Worm (Caenorhabditis elegans) whole organism, young adult: ENCODE measurements around the gene ngn-1.

Experiments
- B0019.2 ChIP-seq: fragments of 200-800 bp; sonication (Bioruptor generic); conservative IDR thresholded peaks from 2 replicates; pipeline ENCODE4 v1.3.6; 2022; ENCODE audit warnings: missing genetic modification reagents, missing genetic modification characterization, missing compliant biosample characterization
- B0261.1 ChIP-seq: sonication (generic microtip); optimal IDR thresholded peaks from 2 replicates; lab custom pipeline; 2016; ENCODE audit warnings: mild to moderate bottlenecking, missing genetic modification characterization, moderate library complexity, missing compliant biosample characterization
- F52B5.7 ChIP-seq: sonication (generic microtip); optimal IDR thresholded peaks from 2 replicates; lab custom pipeline; 2016; ENCODE audit warnings: mild to moderate bottlenecking, missing genetic modification characterization, missing compliant biosample characterization
- F57C9.4 ChIP-seq: sonication (generic microtip); optimal IDR thresholded peaks from 2 replicates; lab custom pipeline; 2017; ENCODE audit warnings: mild to moderate bottlenecking, missing genetic modification characterization, missing compliant biosample characterization
- aptf-3 ChIP-seq: fragments of 200-800 bp; sonication (Bioruptor generic); IDR thresholded peaks from 2 replicates; pipeline ENCODE4 v1.3.6; 2022; ENCODE audit warnings: missing genetic modification characterization, missing compliant biosample characterization
- atf-7 ChIP-seq: sonication (generic microtip); optimal IDR thresholded peaks from 2 replicates; lab custom pipeline; 2017; ENCODE audit warnings: mild to moderate bottlenecking, missing genetic modification characterization, missing compliant biosample characterization
- athp-1 ChIP-seq: sonication (generic microtip); optimal IDR thresholded peaks from 2 replicates; lab custom pipeline; 2017; ENCODE audit warnings: mild to moderate bottlenecking, missing genetic modification characterization, missing compliant biosample characterization
- attf-3 ChIP-seq: fragments of 200-800 bp; sonication (Bioruptor generic); conservative IDR thresholded peaks from 2 replicates; pipeline ENCODE4 v1.3.6; 2022; ENCODE audit warnings: missing genetic modification reagents, missing genetic modification characterization, missing compliant biosample characterization
- attf-6 ChIP-seq: fragments of 200-800 bp; sonication (Bioruptor generic); IDR thresholded peaks from 2 replicates; pipeline ENCODE4 v1.3.6; 2022; ENCODE audit warnings: missing genetic modification reagents, missing genetic modification characterization, missing compliant biosample characterization
- ccch-3 ChIP-seq: fragments of 200-800 bp; sonication (Bioruptor generic); optimal IDR thresholded peaks from 2 replicates; lab custom pipeline; 2018; ENCODE audit warnings: mild to moderate bottlenecking, missing genetic modification characterization, missing compliant biosample characterization
- cebp-1 ChIP-seq, 2 experiments: fragments of 200-800 bp in 1 of 2; sonication (Bioruptor generic) in 1 of 2; sonication (generic microtip) in 1 of 2; IDR thresholded peaks in 1 of 2; optimal IDR thresholded peaks in 1 of 2; 2 replicates each; pipeline versions ENCODE4 v1.3.6 to Lab custom; 2017 to 2022; ENCODE audit warnings: missing compliant biosample characterization in 2 of 2, missing genetic modification characterization in 2 of 2, mild to moderate bottlenecking in 1 of 2, missing genetic modification reagents in 1 of 2, moderate library complexity in 1 of 2
- cebp-2 ChIP-seq: fragments of 200-800 bp; sonication (Bioruptor generic); IDR thresholded peaks from 2 replicates; pipeline ENCODE4 v1.3.6; 2022; ENCODE audit warnings: missing genetic modification characterization, missing compliant biosample characterization
- ceh-27 ChIP-seq: fragments of 200-800 bp; sonication (Bioruptor generic); optimal IDR thresholded peaks from 2 replicates; lab custom pipeline; 2018; ENCODE audit warnings: mild to moderate bottlenecking, missing genetic modification characterization, moderate library complexity, missing compliant biosample characterization
- ceh-40 ChIP-seq: fragments of 200-800 bp; sonication (Bioruptor generic); IDR thresholded peaks from 2 replicates; pipeline ENCODE4 v1.3.6; 2022; ENCODE audit warnings: missing genetic modification characterization, missing compliant biosample characterization
- ceh-91 ChIP-seq: fragments of 200-800 bp; sonication (Bioruptor generic); IDR thresholded peaks from 2 replicates; pipeline ENCODE4 v1.3.6; 2022; ENCODE audit warnings: missing genetic modification reagents, missing genetic modification characterization, missing compliant biosample characterization
- chd-7 ChIP-seq: sonication (generic microtip); optimal IDR thresholded peaks from 2 replicates; lab custom pipeline; 2016; ENCODE audit warnings: mild to moderate bottlenecking, missing genetic modification characterization, moderate library complexity, missing compliant biosample characterization
- dpl-1 ChIP-seq: fragments of 150-350 bp; optimal IDR thresholded peaks from 2 replicates; lab custom pipeline; 2014; ENCODE audit warnings: missing biosample characterization, missing genetic modification reagents, missing genetic modification characterization
- egrh-3 ChIP-seq: fragments of 200-800 bp; sonication (Bioruptor generic); IDR thresholded peaks from 2 replicates; pipeline ENCODE4 v1.3.6; 2022; ENCODE audit warnings: missing genetic modification reagents, missing genetic modification characterization, missing compliant biosample characterization
- fkh-3 ChIP-seq: sonication (generic microtip); optimal IDR thresholded peaks from 2 replicates; lab custom pipeline; 2016; ENCODE audit warnings: mild to moderate bottlenecking, missing genetic modification characterization, missing compliant biosample characterization
- hmg-1.2 ChIP-seq: fragments of 200-800 bp; sonication (Bioruptor generic); IDR thresholded peaks from 2 replicates; pipeline ENCODE4 v1.3.6; 2022; ENCODE audit warnings: missing genetic modification reagents, missing genetic modification characterization, missing compliant biosample characterization
- hrde-1 ChIP-seq: sonication (generic microtip); optimal IDR thresholded peaks from 2 replicates; lab custom pipeline; 2016; ENCODE audit warnings: missing genetic modification characterization, mild to moderate bottlenecking, missing compliant biosample characterization, moderate library complexity, missing genotype, missing genetic modification reagents, borderline replicate concordance
- lag-1 ChIP-seq: fragments of 200-800 bp; sonication (Bioruptor generic); IDR thresholded peaks from 2 replicates; pipeline ENCODE4 v1.3.6; 2022; ENCODE audit warnings: missing genetic modification reagents, missing genetic modification characterization, missing compliant biosample characterization
- lin-40 ChIP-seq: sonication (generic microtip); optimal IDR thresholded peaks from 2 replicates; lab custom pipeline; 2016; ENCODE audit warnings: missing genetic modification characterization, mild to moderate bottlenecking, missing compliant biosample characterization, missing genotype, missing genetic modification reagents
- lin-54 ChIP-seq: fragments of 200-800 bp; sonication (Bioruptor generic); optimal IDR thresholded peaks from 2 replicates; lab custom pipeline; 2018; ENCODE audit warnings: mild to moderate bottlenecking, missing genetic modification characterization, missing compliant biosample characterization
- lir-1 ChIP-seq: fragments of 200-800 bp; sonication (Bioruptor generic); conservative IDR thresholded peaks from 2 replicates; pipeline ENCODE4 v1.3.6; 2022; ENCODE audit warnings: missing genetic modification reagents, missing genetic modification characterization, missing compliant biosample characterization
- madf-10 ChIP-seq: sonication (generic microtip); optimal IDR thresholded peaks from 2 replicates; lab custom pipeline; 2016; ENCODE audit warnings: mild to moderate bottlenecking, missing genetic modification characterization, missing compliant biosample characterization
- madf-6 ChIP-seq: fragments of 200-800 bp; sonication (Bioruptor generic); IDR thresholded peaks from 2 replicates; pipeline ENCODE4 v1.3.6; 2022; ENCODE audit warnings: missing genetic modification reagents, missing genetic modification characterization, missing compliant biosample characterization
- mcd-1 ChIP-seq: fragments of 200-800 bp; sonication (Bioruptor generic); IDR thresholded peaks from 2 replicates; pipeline ENCODE4 v1.3.6; 2022; ENCODE audit warnings: missing genetic modification reagents, missing genetic modification characterization, missing compliant biosample characterization
- mxl-1 ChIP-seq: sonication (generic microtip); optimal IDR thresholded peaks from 2 replicates; lab custom pipeline; 2016; ENCODE audit warnings: missing genetic modification characterization, missing compliant biosample characterization
- rec-8 ChIP-seq, 2 experiments: sonication (generic microtip); optimal IDR thresholded peaks; 2 replicates each; lab custom pipeline; 2016; ENCODE audit warnings: mild to moderate bottlenecking in 2 of 2, missing genetic modification characterization in 2 of 2, missing genetic modification reagents in 2 of 2, missing genotype in 2 of 2, missing biosample characterization in 1 of 2, missing compliant biosample characterization in 1 of 2, moderate library complexity in 1 of 2
- snpc-1.1 ChIP-seq: sonication (generic microtip); optimal IDR thresholded peaks from 2 replicates; lab custom pipeline; 2017; ENCODE audit warnings: missing genetic modification characterization, mild to moderate bottlenecking, missing compliant biosample characterization, antibody characterized with exemption, moderate library complexity, missing genotype, missing genetic modification reagents; ENCODE audit not compliant: insufficient read depth
- snpc-3.4 ChIP-seq: sonication (generic microtip); optimal IDR thresholded peaks from 2 replicates; lab custom pipeline; 2017; ENCODE audit warnings: missing genetic modification characterization, mild to moderate bottlenecking, missing compliant biosample characterization, antibody characterized with exemption, moderate library complexity, missing genotype, missing genetic modification reagents
- snpc-4 ChIP-seq, 5 experiments: fragments of 150-350 bp in 1 of 5; sonication (generic microtip) in 4 of 5; optimal IDR thresholded peaks; 2 replicates each; lab custom pipeline; 2014 to 2018; ENCODE audit warnings: missing genetic modification characterization in 5 of 5, missing biosample characterization in 3 of 5, antibody characterized with exemption in 2 of 5, mild to moderate bottlenecking in 2 of 5, missing compliant biosample characterization in 2 of 5, missing genotype in 2 of 5, moderate library complexity in 2 of 5, missing genetic modification reagents in 1 of 5
- tbp1 ChIP-seq: fragments of 200-800 bp; sonication (Bioruptor generic); optimal IDR thresholded peaks from 2 replicates; lab custom pipeline; 2018; ENCODE audit warnings: mild to moderate bottlenecking, missing genetic modification characterization, missing compliant biosample characterization
- tlf-1 ChIP-seq: fragments of 200-800 bp; sonication (Bioruptor generic); optimal IDR thresholded peaks from 2 replicates; lab custom pipeline; 2018; ENCODE audit warnings: mild to moderate bottlenecking, missing genetic modification characterization, missing compliant biosample characterization
- unc-130 ChIP-seq: sonication (generic microtip); optimal IDR thresholded peaks from 2 replicates; lab custom pipeline; 2016; ENCODE audit warnings: missing genetic modification reagents, missing genetic modification characterization, missing compliant biosample characterization
- zim-3 ChIP-seq: sonication (generic microtip); optimal IDR thresholded peaks from 2 replicates; lab custom pipeline; 2017; ENCODE audit warnings: mild to moderate bottlenecking, missing genetic modification characterization, moderate library complexity, missing compliant biosample characterization
- ztf-18 ChIP-seq: sonication (generic microtip); optimal IDR thresholded peaks from 2 replicates; lab custom pipeline; 2016; ENCODE audit warnings: missing genotype, mild to moderate bottlenecking, missing genetic modification characterization, missing compliant biosample characterization
- ztf-22 ChIP-seq: fragments of 200-800 bp; sonication (Bioruptor generic); optimal IDR thresholded peaks from 2 replicates; lab custom pipeline; 2018; ENCODE audit warnings: mild to moderate bottlenecking, missing genetic modification characterization, moderate library complexity, missing compliant biosample characterization
- ztf-26 ChIP-seq: sonication (generic microtip); optimal IDR thresholded peaks from 2 replicates; lab custom pipeline; 2017; ENCODE audit warnings: missing genetic modification characterization, missing compliant biosample characterization
- ztf-28 ChIP-seq: fragments of 200-800 bp; sonication (Bioruptor generic); IDR thresholded peaks from 2 replicates; pipeline ENCODE4 v1.3.6; 2022; ENCODE audit warnings: missing genetic modification reagents, missing genetic modification characterization, missing compliant biosample characterization

ngn-1 gene

ce11 chrIV:2640950-2641349, 12.9 kb upstream of the ngn-1 start, which contains the start of the genes mdf-2 and nduv-3 (continued):
- no peak for TF ChIP-seq snpc-4 (GFP tag; optimal IDR thresholded peaks at IDR 0.05; lab: Kevin White, UChicago)
- peak in 3 of 4 experiments; percentile 33 to 44 (median 36) for TF ChIP-seq snpc-4 (tag; optimal IDR thresholded peaks at IDR 0.05; lab: Kevin White, UChicago)
- TF ChIP-seq egrh-3 = no peak
- TF ChIP-seq lin-54 (GFP tag; lab: Kevin White, UChicago) = peak; percentile 84
- no peak for TF ChIP-seq ccch-3
- no peak for TF ChIP-seq rec-8 (tag; optimal IDR thresholded peaks at IDR 0.05; lab: Kevin White, UChicago)
- no peak for TF ChIP-seq unc-130 (GFP tag; lab: Kevin White, UChicago)
- TF ChIP-seq snpc-1.1 (tag; lab: Kevin White, UChicago) = no peak
- TF ChIP-seq ztf-18 (tag; lab: Kevin White, UChicago) = peak; percentile 95
- peak; percentile 43 for TF ChIP-seq tlf-1 (GFP tag; lab: Kevin White, UChicago)
- no peak for TF ChIP-seq chd-7
- peak; percentile 80 for TF ChIP-seq lin-40 (tag; lab: Kevin White, UChicago)
- no peak for TF ChIP-seq ztf-28
- TF ChIP-seq tbp1 = peak; percentile 52
- peak; percentile 26 for TF ChIP-seq ztf-26 (tag; lab: Kevin White, UChicago)
- TF ChIP-seq F52B5.7 (tag; lab: Kevin White, UChicago) = no peak
- no peak for TF ChIP-seq atf-7 (tag; lab: Kevin White, UChicago)
- TF ChIP-seq hrde-1 = no peak
- TF ChIP-seq attf-6 (GFP tag; lab: Robert Waterston, UW) = 0 out of 2 replicates have a peak, but pooled peaks have one; percentile 26
- TF ChIP-seq madf-6 (GFP tag; lab: Robert Waterston, UW) = peak; percentile 88
- peak; percentile 51 for TF ChIP-seq athp-1 (tag; lab: Kevin White, UChicago)
- TF ChIP-seq ceh-91 (GFP tag; lab: Robert Waterston, UW) = peak; percentile 75; the same call in 1 of the 2 replicates
- TF ChIP-seq cebp-2 (GFP tag; lab: Robert Waterston, UW) = no peak
- no peak for TF ChIP-seq fkh-3
- TF ChIP-seq attf-3 = peak; percentile 81
- TF ChIP-seq ztf-22 (GFP tag; lab: Kevin White, UChicago) = no peak
- peak; percentile 46; the same call in 1 of the 2 replicates for TF ChIP-seq hmg-1.2 (GFP tag; lab: Robert Waterston, UW)
- no peak for TF ChIP-seq F57C9.4 (tag; lab: Kevin White, UChicago)
- TF ChIP-seq lir-1 (GFP tag; lab: Robert Waterston, UW) = no peak
- TF ChIP-seq B0261.1 (tag; lab: Kevin White, UChicago) = peak; percentile 22
- TF ChIP-seq B0019.2 = no peak
- TF ChIP-seq mxl-1 (tag; lab: Kevin White, UChicago) = no peak
- TF ChIP-seq dpl-1 (GFP tag; lab: Kevin White, UChicago) = peak; percentile 77
- TF ChIP-seq lag-1 (GFP tag; lab: Robert Waterston, UW) = no peak
- TF ChIP-seq ceh-40 (GFP tag; lab: Robert Waterston, UW) = no peak
- TF ChIP-seq aptf-3 (GFP tag; lab: Robert Waterston, UW) = no peak
- peak; percentile 74 for TF ChIP-seq snpc-3.4 (tag; lab: Kevin White, UChicago)
- TF ChIP-seq ceh-27 (GFP tag; lab: Kevin White, UChicago) = no peak
- no peak for TF ChIP-seq cebp-1 (GFP tag; IDR thresholded peaks at IDR 0.05; lab: Robert Waterston, UW)
- peak; percentile 64 for TF ChIP-seq cebp-1 (tag; optimal IDR thresholded peaks at IDR 0.05; lab: Kevin White, UChicago)
- no peak for TF ChIP-seq madf-10 (tag; lab: Kevin White, UChicago)
- peak; percentile 87 for TF ChIP-seq mcd-1 (GFP tag; lab: Robert Waterston, UW)
- TF ChIP-seq zim-3 = no peak
